Worm (Caenorhabditis elegans) whole organism, L3 larva: ENCODE data around the gene fard-1.

Source experiments
- R02D3.7 ChIP-seq: fragments of 150-350 bp; optimal IDR thresholded peaks from 2 replicates; lab custom pipeline; 2014; ENCODE audit warnings: missing biosample characterization, missing genetic modification characterization
- ZK546.5 ChIP-seq: sonication (generic microtip); optimal IDR thresholded peaks from 2 replicates; lab custom pipeline; 2017; ENCODE audit warnings: missing biosample characterization, missing genetic modification characterization
- ama-1 ChIP-seq: fragments of 150-350 bp; optimal IDR thresholded peaks from 2 replicates; lab custom pipeline; 2018
- ceh-16 ChIP-seq: sonication (generic microtip); optimal IDR thresholded peaks from 2 replicates; lab custom pipeline; 2017; ENCODE audit warnings: missing biosample characterization, missing genetic modification characterization
- ceh-28 ChIP-seq: fragments of 150-350 bp; optimal IDR thresholded peaks from 2 replicates; lab custom pipeline; 2014; ENCODE audit warnings: missing biosample characterization, missing genetic modification reagents, missing genetic modification characterization
- ceh-82 ChIP-seq: fragments of 150-350 bp; optimal IDR thresholded peaks from 2 replicates; lab custom pipeline; 2014; ENCODE audit warnings: missing biosample characterization, missing genetic modification characterization
- daf-12 ChIP-seq: fragments of 150-350 bp; optimal IDR thresholded peaks from 2 replicates; lab custom pipeline; 2014; ENCODE audit warnings: missing biosample characterization, missing genetic modification reagents, missing genetic modification characterization
- egl-5 ChIP-seq: fragments of 150-350 bp; optimal IDR thresholded peaks from 2 replicates; lab custom pipeline; 2017; ENCODE audit warnings: missing biosample characterization, missing genetic modification reagents, missing genetic modification characterization, inconsistent platforms
- elt-1 ChIP-seq: fragments of 150-350 bp; optimal IDR thresholded peaks from 2 replicates; lab custom pipeline; 2014; ENCODE audit warnings: missing biosample characterization, missing genetic modification characterization
- elt-2 ChIP-seq: sonication (generic microtip); optimal IDR thresholded peaks from 2 replicates; lab custom pipeline; 2016; ENCODE audit warnings: missing genetic modification reagents, mild to moderate bottlenecking, missing genetic modification characterization, missing compliant biosample characterization
- elt-3 ChIP-seq, 3 experiments: fragments of 150-350 bp in 1 of 3; sonication (generic microtip) in 2 of 3; optimal IDR thresholded peaks; 2 replicates in 2 of 3; 4 replicates in 1 of 3; lab custom pipeline; 2014 to 2017; ENCODE audit warnings: missing biosample characterization in 3 of 3, missing genetic modification characterization in 3 of 3
- eor-1 ChIP-seq, 2 experiments: fragments of 150-350 bp; optimal IDR thresholded peaks; 2 replicates each; lab custom pipeline; 2014 to 2018; ENCODE audit warnings: missing biosample characterization in 2 of 2, missing genetic modification characterization in 2 of 2
- fkh-10 ChIP-seq: sonication (generic microtip); optimal IDR thresholded peaks from 2 replicates; lab custom pipeline; 2017; ENCODE audit warnings: missing biosample characterization, missing genetic modification reagents, missing genetic modification characterization
- fos-1 ChIP-seq: fragments of 150-350 bp; optimal IDR thresholded peaks from 2 replicates; lab custom pipeline; 2014; ENCODE audit warnings: missing biosample characterization, missing genetic modification characterization
- jun-1 ChIP-seq: fragments of 150-350 bp; optimal IDR thresholded peaks from 2 replicates; lab custom pipeline; 2014; ENCODE audit warnings: missing biosample characterization, missing genetic modification reagents, missing genetic modification characterization
- lin-15B ChIP-seq: fragments of 150-350 bp; optimal IDR thresholded peaks from 2 replicates; lab custom pipeline; 2014; ENCODE audit warnings: missing biosample characterization, missing genetic modification characterization
- lin-39 ChIP-seq: fragments of 150-350 bp; optimal IDR thresholded peaks from 2 replicates; lab custom pipeline; 2018; ENCODE audit warnings: missing biosample characterization, missing genetic modification reagents, missing genetic modification characterization
- lsy-12 ChIP-seq: sonication (generic microtip); optimal IDR thresholded peaks from 2 replicates; lab custom pipeline; 2016; ENCODE audit warnings: mild to moderate bottlenecking, missing genetic modification characterization, missing compliant biosample characterization
- mdl-1 ChIP-seq: fragments of 150-350 bp; optimal IDR thresholded peaks from 2 replicates; lab custom pipeline; 2014; ENCODE audit warnings: missing biosample characterization, missing genetic modification characterization
- nfya-1 ChIP-seq: sonication (generic microtip); optimal IDR thresholded peaks from 2 replicates; lab custom pipeline; 2017; ENCODE audit warnings: missing genetic modification characterization, mild to moderate bottlenecking, missing compliant biosample characterization, antibody characterized with exemption, moderate library complexity; ENCODE audit not compliant: insufficient read depth
- nhr-11 ChIP-seq: fragments of 150-350 bp; optimal IDR thresholded peaks from 2 replicates; lab custom pipeline; 2014; ENCODE audit warnings: missing biosample characterization, missing genetic modification characterization
- nhr-23 ChIP-seq: fragments of 150-350 bp; optimal IDR thresholded peaks from 2 replicates; lab custom pipeline; 2014; ENCODE audit warnings: missing biosample characterization, missing genetic modification reagents, missing genetic modification characterization
- nhr-237 ChIP-seq: fragments of 150-350 bp; optimal IDR thresholded peaks from 2 replicates; lab custom pipeline; 2014; ENCODE audit warnings: missing biosample characterization, missing genetic modification characterization
- nhr-25 ChIP-seq: sonication (generic microtip); optimal IDR thresholded peaks from 2 replicates; lab custom pipeline; 2017; ENCODE audit warnings: missing biosample characterization, missing genetic modification characterization
- nhr-28 ChIP-seq: fragments of 150-350 bp; optimal IDR thresholded peaks from 2 replicates; lab custom pipeline; 2014; ENCODE audit warnings: missing biosample characterization, missing genetic modification characterization
- nhr-43 ChIP-seq: sonication (generic microtip); optimal IDR thresholded peaks from 2 replicates; lab custom pipeline; 2016; ENCODE audit warnings: mild to moderate bottlenecking, missing genetic modification characterization, missing compliant biosample characterization; ENCODE audit not compliant: poor library complexity, severe bottlenecking
- nhr-67 ChIP-seq: fragments of 150-350 bp; optimal IDR thresholded peaks from 2 replicates; lab custom pipeline; 2014; ENCODE audit warnings: missing biosample characterization, missing genetic modification characterization
- nhr-76 ChIP-seq: fragments of 150-350 bp; sonication (generic microtip); optimal IDR thresholded peaks from 5 replicates; lab custom pipeline; 2014; ENCODE audit warnings: missing biosample characterization, missing genetic modification characterization
- pha-4 ChIP-seq: fragments of 150-350 bp; optimal IDR thresholded peaks from 2 replicates; lab custom pipeline; 2014; ENCODE audit warnings: missing biosample characterization, missing genetic modification reagents, missing genetic modification characterization
- pqm-1 ChIP-seq: fragments of 150-350 bp; optimal IDR thresholded peaks from 2 replicates; lab custom pipeline; 2017; ENCODE audit warnings: missing biosample characterization, missing genetic modification characterization, inconsistent platforms
- sea-2 ChIP-seq: fragments of 150-350 bp; sonication (generic microtip); optimal IDR thresholded peaks from 4 replicates; lab custom pipeline; 2014; ENCODE audit warnings: missing biosample characterization, missing genetic modification reagents, missing genetic modification characterization
- skn-1 ChIP-seq: fragments of 150-350 bp; optimal IDR thresholded peaks from 2 replicates; lab custom pipeline; 2014; ENCODE audit warnings: missing biosample characterization, missing genetic modification characterization
- snpc-4 ChIP-seq: fragments of 150-350 bp; optimal IDR thresholded peaks from 2 replicates; lab custom pipeline; 2014; ENCODE audit warnings: missing biosample characterization, missing genetic modification characterization
- tbx-2 ChIP-seq: sonication (generic microtip); optimal IDR thresholded peaks from 2 replicates; lab custom pipeline; 2016; ENCODE audit warnings: mild to moderate bottlenecking, missing genetic modification characterization, missing compliant biosample characterization
- unc-62 ChIP-seq: fragments of 150-350 bp; sonication (generic microtip); optimal IDR thresholded peaks from 4 replicates; lab custom pipeline; 2014; ENCODE audit warnings: missing biosample characterization, missing genetic modification reagents, missing genetic modification characterization
- zag-1 ChIP-seq: fragments of 150-350 bp; optimal IDR thresholded peaks from 2 replicates; lab custom pipeline; 2014; ENCODE audit warnings: missing biosample characterization, missing genetic modification characterization

fard-1 gene

DNA sequence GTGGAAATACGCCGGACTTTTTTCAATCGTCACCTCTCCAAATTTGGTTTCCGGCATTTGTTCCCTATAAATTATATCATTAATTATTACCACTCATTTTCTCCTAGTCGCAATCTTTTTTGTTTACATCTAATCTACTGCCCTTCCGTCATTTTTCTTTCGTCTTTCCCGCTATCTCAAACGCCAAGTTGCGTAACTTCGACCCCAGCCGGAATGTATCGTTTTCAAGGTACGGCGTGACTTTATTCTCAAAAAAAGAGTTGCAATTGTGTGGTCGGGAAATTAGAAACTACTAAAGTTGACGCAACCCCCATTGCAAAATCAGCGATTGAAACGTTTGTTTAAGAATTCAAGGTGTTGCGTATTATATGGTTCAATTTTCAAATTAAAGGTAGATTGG is 13.7 kb upstream of the fard-1 start:
- TF ChIP-seq elt-2 (tag; lab: Kevin White, UChicago), result no peak
- TF ChIP-seq fkh-10 (GFP tag; lab: Kevin White, UChicago), result no peak
- TF ChIP-seq lsy-12 (tag; lab: Kevin White, UChicago), result no peak
- no peak for TF ChIP-seq R02D3.7
- TF ChIP-seq daf-12 (tag; lab: Kevin White, UChicago), result no peak
- TF ChIP-seq ceh-28, result no peak
- TF ChIP-seq ZK546.5, result no peak
- TF ChIP-seq pqm-1 (tag; lab: Kevin White, UChicago), result no peak
- no peak for TF ChIP-seq unc-62 (GFP tag; lab: Kevin White, UChicago)
- no peak for TF ChIP-seq nhr-11
- no peak for TF ChIP-seq ceh-82 (tag; lab: Kevin White, UChicago)
- no peak for TF ChIP-seq nhr-67 (tag; lab: Kevin White, UChicago)
- TF ChIP-seq lin-15B (tag; lab: Kevin White, UChicago), result no peak
- no peak for TF ChIP-seq ceh-16
- no peak for TF ChIP-seq fos-1 (tag; lab: Kevin White, UChicago)
- TF ChIP-seq nhr-43 (tag; lab: Kevin White, UChicago), result no peak
- no peak for TF ChIP-seq jun-1 (tag; lab: Kevin White, UChicago)
- TF ChIP-seq nhr-237 (tag; lab: Kevin White, UChicago), result no peak
- TF ChIP-seq mdl-1 (tag; lab: Kevin White, UChicago), result no peak
- TF ChIP-seq elt-3 (tag; optimal IDR thresholded peaks at IDR 0.05; lab: Kevin White, UChicago), result no peak

- no peak for TF ChIP-seq eor-1 (tag; optimal IDR thresholded peaks at IDR 0.05; lab: Kevin White, UChicago)
- TF ChIP-seq, all 47 proteins: peak for 0
Observed at ce11 chrX:2920456-2920855, 12.7 kb upstream of the fard-1 start.

DNA sequence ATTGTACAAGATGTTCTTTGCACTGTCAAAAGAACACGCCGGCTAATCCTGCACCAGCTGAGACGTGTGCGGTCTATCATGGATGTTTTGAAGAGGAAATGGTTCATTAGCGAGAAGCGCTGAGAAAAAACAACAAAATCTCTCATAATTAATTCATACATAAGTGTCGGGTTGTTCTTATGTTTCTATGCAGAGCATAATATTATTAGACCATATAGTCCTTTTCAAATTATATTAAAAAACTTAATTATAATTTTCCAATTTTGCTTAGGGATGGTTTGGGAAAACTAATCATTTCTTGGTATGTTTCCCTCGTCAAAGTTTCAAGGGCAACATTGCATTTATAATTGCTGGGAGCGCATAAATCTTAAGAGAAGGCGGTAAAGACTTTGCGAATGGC is 11.4 kb upstream of the fard-1 start:
- TF ChIP-seq egl-5 (tag; lab: Kevin White, UChicago), result no peak
- no peak for TF ChIP-seq tbx-2
- TF ChIP-seq nhr-76, result no peak
- no peak for TF ChIP-seq snpc-4 (tag; lab: Kevin White, UChicago)
- TF ChIP-seq nhr-23, result no peak
- no peak for TF ChIP-seq nhr-11
- no peak for TF ChIP-seq zag-1 (tag; lab: Kevin White, UChicago)
- no peak for TF ChIP-seq lin-39 (tag; lab: Kevin White, UChicago)
- TF ChIP-seq pha-4 (tag; lab: Kevin White, UChicago), result no peak
- TF ChIP-seq mdl-1 (tag; lab: Kevin White, UChicago), result no peak
- TF ChIP-seq ceh-16, result no peak
- no peak for TF ChIP-seq nhr-25 (tag; lab: Kevin White, UChicago)
- TF ChIP-seq skn-1 (tag; lab: Kevin White, UChicago), result no peak
- no peak for TF ChIP-seq nhr-67 (tag; lab: Kevin White, UChicago)
- no peak for TF ChIP-seq nhr-237 (tag; lab: Kevin White, UChicago)
- TF ChIP-seq nfya-1 (tag; lab: Kevin White, UChicago), result no peak
- TF ChIP-seq sea-2 (GFP tag; lab: Kevin White, UChicago), result no peak
- TF ChIP-seq unc-62 (GFP tag; lab: Kevin White, UChicago), result no peak
- no peak for TF ChIP-seq daf-12 (tag; lab: Kevin White, UChicago)
- no peak for TF ChIP-seq eor-1 (tag; optimal IDR thresholded peaks at IDR 0.05; lab: Kevin White, UChicago)
- TF ChIP-seq, all 47 proteins: peak for 0

DNA sequence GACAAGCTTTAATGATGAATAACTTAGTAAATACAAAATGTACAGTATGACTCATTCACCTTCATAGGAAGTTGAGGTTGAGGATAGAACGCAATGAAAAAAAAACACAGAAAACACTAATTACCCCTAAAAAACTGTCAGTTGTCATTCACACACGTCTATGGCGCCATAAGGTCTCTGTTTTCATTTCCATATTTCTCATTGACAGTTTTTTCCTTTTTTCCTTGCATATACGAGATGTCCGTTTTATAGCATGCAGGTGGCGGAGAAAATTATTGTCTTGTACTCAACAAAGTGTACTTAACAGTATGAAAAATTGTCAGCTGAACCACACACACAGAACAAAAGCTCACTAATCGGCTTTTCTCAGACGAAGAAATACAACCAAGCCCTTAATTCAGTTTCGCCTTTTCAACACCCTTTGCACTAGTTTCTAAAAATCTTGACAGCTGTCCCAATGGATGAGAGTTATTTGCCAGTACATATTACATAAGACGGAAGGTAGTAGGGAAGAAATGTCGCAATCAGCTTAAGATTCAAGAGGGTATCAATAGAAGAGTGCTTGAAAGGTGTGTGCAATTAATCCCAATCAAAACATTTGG is 10.5 kb upstream of the fard-1 start:
- TF ChIP-seq ceh-28, result no peak
- no peak for TF ChIP-seq nhr-67 (tag; lab: Kevin White, UChicago)
- no peak for TF ChIP-seq daf-12 (tag; lab: Kevin White, UChicago)
- no peak for TF ChIP-seq fos-1 (tag; lab: Kevin White, UChicago)
- TF ChIP-seq R02D3.7, result no peak
- TF ChIP-seq ceh-16, result no peak
- TF ChIP-seq eor-1 (tag; optimal IDR thresholded peaks at IDR 0.05; lab: Kevin White, UChicago), result no peak
- TF ChIP-seq nhr-237 (tag; lab: Kevin White, UChicago), result no peak
- no peak for TF ChIP-seq snpc-4 (tag; lab: Kevin White, UChicago)
- TF ChIP-seq ama-1 (lab: Kevin White, UChicago), result no peak
- TF ChIP-seq elt-3 (tag; optimal IDR thresholded peaks at IDR 0.05; lab: Kevin White, UChicago), result no peak
- TF ChIP-seq elt-1 (tag; lab: Kevin White, UChicago), result no peak
- TF ChIP-seq ZK546.5, result no peak
- no peak for TF ChIP-seq nhr-43 (tag; lab: Kevin White, UChicago)
- no peak for TF ChIP-seq nhr-28 (tag; lab: Kevin White, UChicago)
- no peak for TF ChIP-seq lin-15B (tag; lab: Kevin White, UChicago)
